Fruit fly (Drosophila melanogaster): ENCODE results near the gene Pih1D1.

- TF ChIP-seq Myc (optimal IDR thresholded peaks at IDR 0.05): no peak
- TF ChIP-seq psq (optimal IDR thresholded peaks at IDR 0.05): no peak
- no peak for TF ChIP-seq ttk (optimal IDR thresholded peaks at IDR 0.05)
- TF ChIP-seq h (optimal IDR thresholded peaks at IDR 0.05): no peak
- no peak for TF ChIP-seq Sin3A (optimal IDR thresholded peaks at IDR 0.05)
These were observed 24.4 kb downstream of the Pih1D1 start, which contains the start of gene CG5781 for dm6 chr2L:12697223-12697622.

All from Kc167 (cell line).